In the genomic region with DNA sequence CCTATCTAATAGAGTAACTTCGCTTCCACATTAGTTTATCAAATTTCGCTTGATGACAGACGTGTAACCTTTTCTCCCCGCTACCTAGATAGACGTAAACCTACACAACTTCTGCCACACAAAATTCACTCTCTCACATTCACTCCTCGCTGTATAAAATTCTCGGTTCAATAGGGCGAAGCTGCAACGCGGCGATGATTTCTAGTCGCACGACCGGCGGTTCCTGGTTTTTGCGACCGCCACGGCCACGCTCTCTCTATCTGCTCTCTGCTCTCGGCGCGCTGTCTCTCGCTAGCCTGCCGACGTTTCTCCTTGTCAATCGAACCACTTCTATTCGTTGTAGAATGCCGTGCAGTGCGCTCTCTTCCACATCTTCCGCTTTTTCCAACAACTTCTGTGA, we compare ENCODE assay signal across 4 worm cellular contexts.
TF ChIP-seq lines count a peak whose summit lies in the region.

No protein-coding gene starts in this region.

TF ChIP-seq in whole organism, L2 larva, 48 proteins besides CTCF, POLR2A, EP300 and RAD21 (continues in another document):
- TF ChIP-seq peb-1 (tag; optimal IDR thresholded peaks at IDR 0.05; lab: Kevin White, UChicago) (no peak), nhr-23 (tag; optimal IDR thresholded peaks at IDR 0.05; lab: Kevin White, UChicago) (no peak), zag-1 (tag; optimal IDR thresholded peaks at IDR 0.05; lab: Kevin White, UChicago) (peak; percentile 87), Y55F3AM.14 (GFP tag; optimal IDR thresholded peaks at IDR 0.05; lab: Kevin White, UChicago) (peak; percentile 16), C34F6.9 (tag; optimal IDR thresholded peaks at IDR 0.05; lab: Kevin White, UChicago) (peak; percentile 90), ztf-1 (GFP tag; conservative IDR thresholded peaks at IDR 0.05; lab: Robert Waterston, UW) (no peak), aly-2 (tag; optimal IDR thresholded peaks at IDR 0.05; lab: Kevin White, UChicago) (no peak), mbf-1 (tag; optimal IDR thresholded peaks at IDR 0.05; lab: Kevin White, UChicago) (no peak), elt-3 (tag; optimal IDR thresholded peaks at IDR 0.05; lab: Kevin White, UChicago) (no peak), nhr-10 (tag; optimal IDR thresholded peaks at IDR 0.05; lab: Kevin White, UChicago) (no peak), nhr-12 (tag; optimal IDR thresholded peaks at IDR 0.05; lab: Kevin White, UChicago) (no peak), lin-39 (tag; optimal IDR thresholded peaks at IDR 0.05; lab: Kevin White, UChicago) (no peak), ceh-16 (tag; optimal IDR thresholded peaks at IDR 0.05; lab: Kevin White, UChicago) (no peak), unc-62 (GFP tag; optimal IDR thresholded peaks at IDR 0.05; lab: Kevin White, UChicago) (no peak), sma-3 (GFP tag; optimal IDR thresholded peaks at IDR 0.05; lab: Kevin White, UChicago) (peak; percentile 72), blmp-1 (tag; optimal IDR thresholded peaks at IDR 0.05; lab: Kevin White, UChicago; ENCODE audit: insufficient read depth) (peak; percentile 54), alr-1 (tag; optimal IDR thresholded peaks at IDR 0.05; lab: Kevin White, UChicago) (no peak), nhr-129 (tag; optimal IDR thresholded peaks at IDR 0.05; lab: Kevin White, UChicago) (peak; percentile 88), nhr-237 (tag; optimal IDR thresholded peaks at IDR 0.05; lab: Kevin White, UChicago) (no peak), R02D3.7 (tag; optimal IDR thresholded peaks at IDR 0.05; lab: Kevin White, UChicago) (no peak), F13H6.1 (tag; optimal IDR thresholded peaks at IDR 0.05; lab: Kevin White, UChicago) (peak; percentile 79), nhr-6 (tag; optimal IDR thresholded peaks at IDR 0.05; lab: Kevin White, UChicago) (no peak)

TF ChIP-seq in whole organism, L4 larva, 104 proteins besides CTCF, POLR2A, EP300 and RAD21 (continues in another document):
- TF ChIP-seq T26A8.4 (GFP tag; IDR thresholded peaks at IDR 0.05; lab: Robert Waterston, UW) = peak; percentile 45; the same call in 1 of the 2 replicates
- TF ChIP-seq vab-7 (GFP tag; IDR thresholded peaks at IDR 0.05; lab: Robert Waterston, UW) = peak; percentile 70
- TF ChIP-seq unc-39 (tag; optimal IDR thresholded peaks at IDR 0.05; lab: Kevin White, UChicago) = no peak
- TF ChIP-seq ztf-7 (tag; optimal IDR thresholded peaks at IDR 0.05; lab: Kevin White, UChicago) = no peak
- TF ChIP-seq zip-2 (tag; optimal IDR thresholded peaks at IDR 0.05; lab: Kevin White, UChicago) = no peak
- TF ChIP-seq fos-1 (tag; optimal IDR thresholded peaks at IDR 0.05; lab: Kevin White, UChicago) = no peak
- peak; percentile 1 for TF ChIP-seq ces-1 (GFP tag; optimal IDR thresholded peaks at IDR 0.05; lab: Kevin White, UChicago)
- peak; percentile 21; the same call in 1 of the 2 replicates for TF ChIP-seq ceh-44 (GFP tag; IDR thresholded peaks at IDR 0.05; lab: Robert Waterston, UW)
- peak; percentile 23 to 70 for TF ChIP-seq mdl-1 (tag; optimal IDR thresholded peaks at IDR 0.05; lab: Kevin White, UChicago)
- TF ChIP-seq ztf-11 (tag; optimal IDR thresholded peaks at IDR 0.05; lab: Kevin White, UChicago) = no peak
- peak; percentile 18 for TF ChIP-seq ama-1 (optimal IDR thresholded peaks at IDR 0.05; lab: Kevin White, UChicago)
- TF ChIP-seq daf-8 (GFP tag; IDR thresholded peaks at IDR 0.05; lab: Robert Waterston, UW) = no peak
- peak; percentile 91 for TF ChIP-seq hmg-1.1 (GFP tag; IDR thresholded peaks at IDR 0.05; lab: Robert Waterston, UW)
- peak; percentile 42 for TF ChIP-seq spr-1 (tag; optimal IDR thresholded peaks at IDR 0.05; lab: Kevin White, UChicago)
- TF ChIP-seq daf-16 (GFP tag; optimal IDR thresholded peaks at IDR 0.05; lab: Kevin White, UChicago) = no peak
- TF ChIP-seq daf-16 (tag; optimal IDR thresholded peaks at IDR 0.05; lab: Kevin White, UChicago) = peak; percentile 60
- peak; percentile 61; the same call in 1 of the 2 replicates for TF ChIP-seq D1046.2 (GFP tag; IDR thresholded peaks at IDR 0.05; lab: Robert Waterston, UW)
- TF ChIP-seq dmd-9 (GFP tag; IDR thresholded peaks at IDR 0.05; lab: Robert Waterston, UW) = peak; percentile 63; the same call in 1 of the 2 replicates
- no peak for TF ChIP-seq Y105C5A.15 (GFP tag; IDR thresholded peaks at IDR 0.05; lab: Robert Waterston, UW)
- TF ChIP-seq mxl-2 (GFP tag; conservative IDR thresholded peaks at IDR 0.05; lab: Robert Waterston, UW) = no peak
- no peak for TF ChIP-seq skn-1 (tag; optimal IDR thresholded peaks at IDR 0.05; lab: Kevin White, UChicago)
- TF ChIP-seq tra-1 (GFP tag; IDR thresholded peaks at IDR 0.05; lab: Robert Waterston, UW) = peak; percentile 80
- TF ChIP-seq unc-130 (GFP tag; optimal IDR thresholded peaks at IDR 0.05; lab: Kevin White, UChicago) = no peak

TF ChIP-seq in whole organism, late embryonic, 69 proteins besides CTCF, POLR2A, EP300 and RAD21 (continues in another document):
- TF ChIP-seq pha-4 (tag; optimal IDR thresholded peaks at IDR 0.05; lab: Kevin White, UChicago) (no peak), ceh-2 (tag; optimal IDR thresholded peaks at IDR 0.05; lab: Kevin White, UChicago) (peak; percentile 7), F13H6.1 (tag; optimal IDR thresholded peaks at IDR 0.05; lab: Kevin White, UChicago) (peak; percentile 3), fkh-6 (tag; optimal IDR thresholded peaks at IDR 0.05; lab: Kevin White, UChicago) (peak; percentile 53), ceh-30 (tag; optimal IDR thresholded peaks at IDR 0.05; lab: Kevin White, UChicago) (no peak), madf-2 (tag; optimal IDR thresholded peaks at IDR 0.05; lab: Kevin White, UChicago) (peak; percentile 0), che-1 (tag; optimal IDR thresholded peaks at IDR 0.05; lab: Kevin White, UChicago) (no peak), unc-42 (tag; optimal IDR thresholded peaks at IDR 0.05; lab: Kevin White, UChicago) (peak; percentile 72), ceh-14 (tag; optimal IDR thresholded peaks at IDR 0.05; lab: Kevin White, UChicago) (peak; percentile 55), hlh-6 (tag; optimal IDR thresholded peaks at IDR 0.05; lab: Kevin White, UChicago) (peak; percentile 41), nfya-1 (tag; optimal IDR thresholded peaks at IDR 0.05; lab: Kevin White, UChicago) (peak; percentile 62), hlh-8 (tag; optimal IDR thresholded peaks at IDR 0.05; lab: Kevin White, UChicago) (peak; percentile 11), ceh-31 (tag; optimal IDR thresholded peaks at IDR 0.05; lab: Kevin White, UChicago) (peak; percentile 78), pros-1 (tag; optimal IDR thresholded peaks at IDR 0.05; lab: Kevin White, UChicago) (peak; percentile 58), ceh-19 (GFP tag; optimal IDR thresholded peaks at IDR 0.05; lab: Kevin White, UChicago) (no peak), ceh-18 (tag; optimal IDR thresholded peaks at IDR 0.05; lab: Kevin White, UChicago) (peak; percentile 79), pat-9 (tag; optimal IDR thresholded peaks at IDR 0.05; lab: Kevin White, UChicago) (no peak), sdc-2 (tag; optimal IDR thresholded peaks at IDR 0.05; lab: Kevin White, UChicago) (peak; percentile 3), tbx-2 (tag; optimal IDR thresholded peaks at IDR 0.05; lab: Kevin White, UChicago) (peak; percentile 75), fkh-10 (GFP tag; optimal IDR thresholded peaks at IDR 0.05; lab: Kevin White, UChicago) (peak; percentile 14), C08G9.2 (tag; optimal IDR thresholded peaks at IDR 0.05; lab: Kevin White, UChicago) (peak; percentile 64), unc-86 (tag; optimal IDR thresholded peaks at IDR 0.05; lab: Kevin White, UChicago) (no peak), dmd-4 (tag; optimal IDR thresholded peaks at IDR 0.05; lab: Kevin White, UChicago; ENCODE audit: borderline replicate concordance) (no peak), ceh-34 (tag; optimal IDR thresholded peaks at IDR 0.05; lab: Kevin White, UChicago) (peak; percentile 43), sox-4 (tag; optimal IDR thresholded peaks at IDR 0.05; lab: Kevin White, UChicago) (no peak)

TF ChIP-seq in whole organism, mixed stage, embryonic, 35 proteins besides CTCF, POLR2A, EP300 and RAD21 (continues in another document):
- TF ChIP-seq ztf-11 (tag; optimal IDR thresholded peaks at IDR 0.05; lab: Kevin White, UChicago) (peak; percentile 12), mep-1 (tag; optimal IDR thresholded peaks at IDR 0.05; lab: Kevin White, UChicago) (peak; percentile 6), nhr-237 (tag; optimal IDR thresholded peaks at IDR 0.05; lab: Kevin White, UChicago) (peak; percentile 56), nhr-2 (tag; optimal IDR thresholded peaks at IDR 0.05; lab: Kevin White, UChicago) (no peak), sptf-1 (tag; optimal IDR thresholded peaks at IDR 0.05; lab: Kevin White, UChicago) (no peak), nhr-12 (tag; optimal IDR thresholded peaks at IDR 0.05; lab: Kevin White, UChicago) (no peak), tbx-8 (GFP tag; optimal IDR thresholded peaks at IDR 0.05; lab: Kevin White, UChicago) (no peak), snpc-4 (tag; optimal IDR thresholded peaks at IDR 0.05; lab: Kevin White, UChicago) (no peak), unc-39 (tag; optimal IDR thresholded peaks at IDR 0.05; lab: Kevin White, UChicago) (no peak), mab-5 (tag; optimal IDR thresholded peaks at IDR 0.05; lab: Kevin White, UChicago) (no peak), ces-1 (GFP tag; optimal IDR thresholded peaks at IDR 0.05; lab: Kevin White, UChicago) (peak; percentile 9), mls-2 (tag; optimal IDR thresholded peaks at IDR 0.05; lab: Kevin White, UChicago) (no peak), lin-32 (GFP tag; optimal IDR thresholded peaks at IDR 0.05; lab: Kevin White, UChicago) (no peak), nhr-28 (tag; optimal IDR thresholded peaks at IDR 0.05; lab: Kevin White, UChicago) (no peak), hlh-1 (tag; optimal IDR thresholded peaks at IDR 0.05; lab: Kevin White, UChicago) (no peak), bed-3 (GFP tag; optimal IDR thresholded peaks at IDR 0.05; lab: Kevin White, UChicago) (no peak), M03D4.4 (tag; optimal IDR thresholded peaks at IDR 0.05; lab: Kevin White, UChicago) (peak; percentile 2), elt-1 (tag; optimal IDR thresholded peaks at IDR 0.05; lab: Kevin White, UChicago; ENCODE audit: borderline replicate concordance, insufficient read depth) (no peak), sem-2 (GFP tag; optimal IDR thresholded peaks at IDR 0.05; lab: Kevin White, UChicago) (no peak), nhr-76 (tag; optimal IDR thresholded peaks at IDR 0.05; lab: Kevin White, UChicago) (no peak), zip-8 (tag; optimal IDR thresholded peaks at IDR 0.05; lab: Kevin White, UChicago) (no peak), cnd-1 (tag; optimal IDR thresholded peaks at IDR 0.05; lab: Kevin White, UChicago) (no peak), drap-1 (GFP tag; optimal IDR thresholded peaks at IDR 0.05; lab: Kevin White, UChicago) (peak; percentile 58), ceh-39 (tag; optimal IDR thresholded peaks at IDR 0.05; lab: Kevin White, UChicago) (no peak), lin-13 (tag; optimal IDR thresholded peaks at IDR 0.05; lab: Kevin White, UChicago) (no peak), ceh-43 (GFP tag; optimal IDR thresholded peaks at IDR 0.05; lab: Kevin White, UChicago) (no peak), flh-1 (GFP tag; optimal IDR thresholded peaks at IDR 0.05; lab: Kevin White, UChicago) (no peak), lsy-2 (tag; optimal IDR thresholded peaks at IDR 0.05; lab: Kevin White, UChicago) (peak; percentile 31), unc-62 (GFP tag; optimal IDR thresholded peaks at IDR 0.05; lab: Kevin White, UChicago) (peak; percentile 9)
